Worm (Caenorhabditis elegans): ENCODE results near the gene math-5.

DNA sequence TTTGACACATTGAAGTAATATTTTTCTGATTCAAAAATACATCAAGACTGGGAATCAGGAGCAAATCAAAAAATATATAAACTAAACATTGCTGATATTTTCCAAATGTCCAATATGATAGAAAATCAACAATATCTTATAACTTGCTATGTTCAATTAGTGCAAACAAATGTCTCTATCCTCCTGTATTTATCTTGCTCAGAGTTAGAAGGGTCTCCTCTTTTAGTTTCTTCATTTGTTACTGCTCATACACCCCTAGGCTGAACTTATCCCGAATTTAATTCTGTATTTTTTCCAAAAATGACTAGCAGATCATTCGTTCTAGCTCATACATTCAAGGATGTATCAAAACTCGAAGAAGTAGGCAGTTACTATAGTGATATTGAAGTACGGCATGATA lies 19.4 kb upstream of the math-5 start, which contains the start of gene math-23:
- TF ChIP-seq snpc-4 (GFP tag; optimal IDR thresholded peaks at IDR 0.05) (no peak), snpc-4 (tag; optimal IDR thresholded peaks at IDR 0.05) (no peak), ztf-22 (GFP tag; optimal IDR thresholded peaks at IDR 0.05) (no peak), attf-3 (GFP tag; conservative IDR thresholded peaks at IDR 0.05) (no peak), Y79H2A.3 (GFP tag; conservative IDR thresholded peaks at IDR 0.05) (no peak), lag-1 (GFP tag; IDR thresholded peaks at IDR 0.05) (no peak), Y95B8A.8 (GFP tag; IDR thresholded peaks at IDR 0.05) (no peak)
